Worm (Caenorhabditis elegans): ENCODE results near the gene str-12.

DNA sequence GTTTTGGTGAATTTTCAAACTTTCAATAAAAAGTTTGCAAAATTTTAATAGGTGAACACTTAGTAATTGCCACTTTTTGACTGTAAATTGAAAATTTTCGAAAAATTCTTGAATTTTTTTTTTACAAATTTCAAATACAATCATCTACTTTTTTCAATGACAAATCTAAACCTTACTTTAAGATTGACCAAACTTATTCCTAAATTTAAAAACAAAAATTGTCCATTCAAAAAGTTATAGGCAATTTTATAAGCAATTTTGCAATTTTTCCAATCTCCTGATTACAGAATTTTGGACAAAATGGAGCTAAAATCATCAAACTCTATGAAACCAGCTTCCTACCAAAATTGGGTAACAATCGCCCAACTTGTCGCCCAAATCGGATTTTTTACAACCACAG lies 33.9 kb downstream of the str-12 start, which contains the start of gene str-23:
- TF ChIP-seq elt-1 (tag; optimal IDR thresholded peaks at IDR 0.05) (no peak), unc-62 (GFP tag; optimal IDR thresholded peaks at IDR 0.05) (no peak), fkh-10 (GFP tag; optimal IDR thresholded peaks at IDR 0.05) (no peak), nhr-12 (tag; optimal IDR thresholded peaks at IDR 0.05) (no peak), ceh-82 (tag; optimal IDR thresholded peaks at IDR 0.05) (no peak), pqm-1 (tag; optimal IDR thresholded peaks at IDR 0.05) (no peak), ceh-9 (tag; optimal IDR thresholded peaks at IDR 0.05) (no peak), zag-1 (tag; optimal IDR thresholded peaks at IDR 0.05) (no peak), mdl-1 (tag; optimal IDR thresholded peaks at IDR 0.05) (no peak), lin-39 (tag; optimal IDR thresholded peaks at IDR 0.05) (no peak), nhr-237 (tag; optimal IDR thresholded peaks at IDR 0.05) (no peak), fos-1 (tag; optimal IDR thresholded peaks at IDR 0.05) (no peak)
